Fruit fly (Drosophila melanogaster): Measurements from ENCODE around the gene CG4860.

Gene CG4860

dm6 chr3R:12221366-12221916 is at the start of gene CG4860 (continued):
- TF ChIP-seq slp2 (GFP tag; optimal IDR thresholded peaks at IDR 0.05): peak; percentile 78
- TF ChIP-seq ind (GFP tag; optimal IDR thresholded peaks at IDR 0.05): peak; percentile 87
- TF ChIP-seq CG17612 (GFP tag; IDR thresholded peaks at IDR 0.05): peak; percentile 73
- peak; percentile 84 for TF ChIP-seq pum (GFP tag; optimal IDR thresholded peaks at IDR 0.05)
- peak; percentile 59 for TF ChIP-seq HmgD (GFP tag; optimal IDR thresholded peaks at IDR 0.05)
- TF ChIP-seq CG10274 (GFP tag; optimal IDR thresholded peaks at IDR 0.05): peak; percentile 66
- no peak for TF ChIP-seq zf30C (GFP tag; optimal IDR thresholded peaks at IDR 0.05)
- TF ChIP-seq CG12155 (GFP tag; optimal IDR thresholded peaks at IDR 0.05): peak; percentile 91
- peak; percentile 78 for TF ChIP-seq klu (GFP tag; IDR thresholded peaks at IDR 0.05)
- peak in 1 of 3 experiments; percentile 71 for TF ChIP-seq lola (GFP tag; optimal IDR thresholded peaks at IDR 0.05)
- TF ChIP-seq CG13296 (GFP tag; optimal IDR thresholded peaks at IDR 0.05): peak; percentile 84
- no peak for TF ChIP-seq vnd (GFP tag; IDR thresholded peaks at IDR 0.05; ENCODE audit: partially characterized antibody)
- no peak for TF ChIP-seq Dll (GFP tag; IDR thresholded peaks at IDR 0.05; ENCODE audit: partially characterized antibody)
- no peak for TF ChIP-seq Scr (GFP tag; IDR thresholded peaks at IDR 0.05; ENCODE audit: partially characterized antibody)
- TF ChIP-seq Dfd (GFP tag; optimal IDR thresholded peaks at IDR 0.05): no peak
- TF ChIP-seq CG3726 (GFP tag; IDR thresholded peaks at IDR 0.05): 0 out of 3 replicates have a peak, but pooled peaks have one; percentile 24
- TF ChIP-seq CG30403 (GFP tag; optimal IDR thresholded peaks at IDR 0.05): peak; percentile 95
- peak; percentile 61 for TF ChIP-seq CG4328 (GFP tag; optimal IDR thresholded peaks at IDR 0.05)
- TF ChIP-seq CG16779 (GFP tag; IDR thresholded peaks at IDR 0.05): peak; percentile 77
- TF ChIP-seq CG32767 (GFP tag; IDR thresholded peaks at IDR 0.05): peak; percentile 64
- TF ChIP-seq stc (GFP tag; IDR thresholded peaks at IDR 0.05): peak; percentile 83
- TF ChIP-seq Dip3 (GFP tag; optimal IDR thresholded peaks at IDR 0.05): peak; percentile 82
- TF ChIP-seq tna (GFP tag; IDR thresholded peaks at IDR 0.05; ENCODE audit: partially characterized antibody): no peak
- TF ChIP-seq CG13624 (GFP tag; optimal IDR thresholded peaks at IDR 0.05): peak; percentile 87
- no peak for TF ChIP-seq CG6683 (GFP tag; optimal IDR thresholded peaks at IDR 0.05)
- TF ChIP-seq CG31365 (tag; optimal IDR thresholded peaks at IDR 0.05): peak; percentile 42
- peak; percentile 93 for TF ChIP-seq lab (GFP tag; optimal IDR thresholded peaks at IDR 0.05)
- TF ChIP-seq CG15479 (GFP tag; optimal IDR thresholded peaks at IDR 0.05): no peak
- peak; percentile 56 for TF ChIP-seq ftz-f1 (GFP tag; optimal IDR thresholded peaks at IDR 0.05)
- no peak for TF ChIP-seq fru (optimal IDR thresholded peaks at IDR 0.05)
- peak; percentile 98 for TF ChIP-seq Ets65A (GFP tag)
- TF ChIP-seq esg (GFP tag; conservative IDR thresholded peaks at IDR 0.05): peak; percentile 79
- TF ChIP-seq PHDP (tag; optimal IDR thresholded peaks at IDR 0.05): peak; percentile 94
- no peak for TF ChIP-seq Tbp (GFP tag; optimal IDR thresholded peaks at IDR 0.05)
- 0 out of 3 replicates have a peak, but pooled peaks have one; percentile 6 for TF ChIP-seq HLH4C (GFP tag; IDR thresholded peaks at IDR 0.05; ENCODE audit: partially characterized antibody)
- TF ChIP-seq tll (GFP tag; optimal IDR thresholded peaks at IDR 0.05): no peak
- TF ChIP-seq eve (GFP tag; optimal IDR thresholded peaks at IDR 0.05): no peak
- peak; percentile 74 for TF ChIP-seq CG1233 (GFP tag; optimal IDR thresholded peaks at IDR 0.05)
- TF ChIP-seq chm (GFP tag; IDR thresholded peaks at IDR 0.05): 0 out of 2 replicates have a peak, but pooled peaks have one; percentile 23
- TF ChIP-seq fd64A (GFP tag; optimal IDR thresholded peaks at IDR 0.05): no peak
- peak; percentile 71 for TF ChIP-seq CG7357 (GFP tag; IDR thresholded peaks at IDR 0.05)
- no peak for TF ChIP-seq twi (tag; optimal IDR thresholded peaks at IDR 0.05)
- no peak for TF ChIP-seq hkb (optimal IDR thresholded peaks at IDR 0.05)
- peak; percentile 90 for TF ChIP-seq hkb (GFP tag; IDR thresholded peaks at IDR 0.05)
- TF ChIP-seq lov (optimal IDR thresholded peaks at IDR 0.05): no peak
- 0 out of 3 replicates have a peak, but pooled peaks have one; percentile 16 for TF ChIP-seq lov (GFP tag; IDR thresholded peaks at IDR 0.05)
- TF ChIP-seq Bgb (GFP tag; IDR thresholded peaks at IDR 0.05; ENCODE audit: partially characterized antibody): no peak
- peak; percentile 49 for TF ChIP-seq CG4282 (GFP tag; optimal IDR thresholded peaks at IDR 0.05)
- TF ChIP-seq Rfx (GFP tag; IDR thresholded peaks at IDR 0.05): peak; percentile 94
- peak; percentile 62 for TF ChIP-seq CG7987 (GFP tag; optimal IDR thresholded peaks at IDR 0.05)
- peak; percentile 84 for TF ChIP-seq CG9215 (GFP tag; IDR thresholded peaks at IDR 0.05)

Data from whole organism, embryonic.